Worm (Caenorhabditis elegans) whole organism, L1 larva: ENCODE results near the gene fbxc-36.

Experiments
- ceh-82 ChIP-seq, 3 experiments: fragments of 150-350 bp in 1 of 3; sonication (generic microtip) in 2 of 3; optimal IDR thresholded peaks; 2 replicates each; lab custom pipeline; 2014 to 2017; ENCODE audit warnings: missing biosample characterization in 3 of 3, missing genetic modification characterization in 3 of 3
- ces-1 ChIP-seq: fragments of 150-350 bp; optimal IDR thresholded peaks from 2 replicates; lab custom pipeline; 2014; ENCODE audit warnings: missing biosample characterization, missing genetic modification reagents, missing genetic modification characterization
- elt-3 ChIP-seq, 6 experiments: fragments of 150-350 bp in 1 of 6; sonication (generic microtip); optimal IDR thresholded peaks; 2 replicates each; lab custom pipeline; 2017 to 2018; ENCODE audit warnings: missing biosample characterization in 6 of 6, missing genetic modification characterization in 6 of 6, inconsistent platforms in 1 of 6
- ets-5 ChIP-seq: fragments of 200-800 bp; sonication (Bioruptor generic); IDR thresholded peaks from 2 replicates; pipeline ENCODE4 v1.3.6; 2022; ENCODE audit warnings: missing genetic modification characterization, missing compliant biosample characterization
- lin-39 ChIP-seq: fragments of 150-350 bp; optimal IDR thresholded peaks from 2 replicates; lab custom pipeline; 2014; ENCODE audit warnings: missing biosample characterization, missing genetic modification reagents, missing genetic modification characterization
- nhr-11 ChIP-seq: fragments of 150-350 bp; optimal IDR thresholded peaks from 2 replicates; lab custom pipeline; 2014; ENCODE audit warnings: missing biosample characterization, missing genetic modification characterization
- nhr-237 ChIP-seq: fragments of 150-350 bp; optimal IDR thresholded peaks from 2 replicates; lab custom pipeline; 2014; ENCODE audit warnings: missing biosample characterization, missing genetic modification characterization
- snpc-4 ChIP-seq: fragments of 150-350 bp; optimal IDR thresholded peaks from 2 replicates; lab custom pipeline; 2014; ENCODE audit warnings: missing biosample characterization, missing genetic modification characterization
- ztf-11 ChIP-seq, 2 experiments: sonication (generic microtip); optimal IDR thresholded peaks; 2 replicates each; lab custom pipeline; 2016 to 2017; ENCODE audit warnings: missing genetic modification characterization in 2 of 2, missing biosample characterization in 1 of 2, missing compliant biosample characterization in 1 of 2

ce11 chrII:923521-923920, 17.3 kb upstream of the fbxc-36 start, which contains the start of gene fbxc-28:
- TF ChIP-seq ces-1 (GFP tag; lab: Kevin White, UChicago) (no peak), nhr-11 (tag; lab: Kevin White, UChicago) (no peak), lin-39 (tag; lab: Kevin White, UChicago) (no peak), ets-5 (GFP tag; lab: Robert Waterston, UW) (no peak), ceh-82 (tag; optimal IDR thresholded peaks at IDR 0.05; lab: Kevin White, UChicago) (no peak), nhr-237 (tag; lab: Kevin White, UChicago) (no peak), elt-3 (tag; optimal IDR thresholded peaks at IDR 0.05; lab: Kevin White, UChicago) (no peak), ztf-11 (tag; optimal IDR thresholded peaks at IDR 0.05; lab: Kevin White, UChicago) (no peak), snpc-4 (tag; lab: Kevin White, UChicago) (no peak)
